Worm (Caenorhabditis elegans): ENCODE results near the gene cut-1.

ce11 chrII:11255536-11255935 is 13.4 kb upstream of the cut-1 start, which contains the start of gene T05B9.2:
- no peak for TF ChIP-seq ztf-29 (GFP tag; IDR thresholded peaks at IDR 0.05)
- no peak for TF ChIP-seq med-1 (GFP tag; optimal IDR thresholded peaks at IDR 0.05; ENCODE audit: insufficient read depth)
- no peak for TF ChIP-seq ref-1 (GFP tag; conservative IDR thresholded peaks at IDR 0.05)
- TF ChIP-seq klf-2 (GFP tag; conservative IDR thresholded peaks at IDR 0.05), result no peak
- no peak for TF ChIP-seq ztf-23 (GFP tag; IDR thresholded peaks at IDR 0.05)
- no peak for TF ChIP-seq cog-1 (tag; optimal IDR thresholded peaks at IDR 0.05)
- TF ChIP-seq tab-1 (GFP tag; IDR thresholded peaks at IDR 0.05), result no peak
- TF ChIP-seq flt-1 (GFP tag; IDR thresholded peaks at IDR 0.05), result no peak
- TF ChIP-seq T22C8.4 (GFP tag; IDR thresholded peaks at IDR 0.05), result no peak

All from whole organism, midembryonic.